Fruit fly (Drosophila melanogaster) whole organism, wandering third instar larva: ENCODE measurements around the gene csw.
A peak's percentile ranks its signal among the peaks of the same experiment; 100 is the strongest.

ENCODE experiments used
- Abd-B ChIP-seq: fragments of >200 bp; optimal IDR thresholded peaks from 2 replicates; lab custom pipeline; 2017; ENCODE audit warnings: missing biosample characterization, missing genetic modification characterization
- Dfd ChIP-seq: fragments of >200 bp; optimal IDR thresholded peaks from 2 replicates; lab custom pipeline; 2017; ENCODE audit warnings: missing biosample characterization, missing genetic modification characterization
- Dif ChIP-seq: fragments of 200-275, 200-300 bp; sonication (Bioruptor generic); optimal IDR thresholded peaks from 2 replicates; lab custom pipeline; 2018; ENCODE audit warnings: missing biosample characterization, missing genetic modification characterization; ENCODE audit not compliant: partially characterized antibody
- Hr78 ChIP-seq: fragments of >200 bp; optimal IDR thresholded peaks from 2 replicates; lab custom pipeline; 2017; ENCODE audit warnings: missing biosample characterization, missing genetic modification characterization
- Mio ChIP-seq: sonication (Bioruptor generic); optimal IDR thresholded peaks from 2 replicates; lab custom pipeline; 2016; ENCODE audit warnings: missing biosample characterization, missing genetic modification characterization
- OdsH ChIP-seq: fragments of 200-800 bp; sonication (Bioruptor generic); optimal IDR thresholded peaks from 2 replicates; lab custom pipeline; 2016; ENCODE audit warnings: missing biosample characterization, mild to moderate bottlenecking, missing genetic modification characterization
- Rel ChIP-seq, 2 experiments: fragments of 200-800 bp; sonication (Bioruptor generic) in 1 of 2; optimal IDR thresholded peaks; 2 replicates in 1 of 2; 3 replicates in 1 of 2; lab custom pipeline; 2016 to 2019; ENCODE audit warnings: mild to moderate bottlenecking in 2 of 2, missing biosample characterization in 2 of 2, missing genetic modification characterization in 2 of 2, moderate library complexity in 1 of 2
- Vsx2 ChIP-seq: fragments of 200-300, 225-300 bp; sonication (Bioruptor generic); optimal IDR thresholded peaks from 2 replicates; lab custom pipeline; 2018; ENCODE audit warnings: missing biosample characterization, missing genetic modification characterization; ENCODE audit not compliant: partially characterized antibody
- dl ChIP-seq, 2 experiments: fragments of 175-275, 200-275 bp in 1 of 2; fragments of 200-275 bp in 1 of 2; sonication (Bioruptor generic); optimal IDR thresholded peaks; lab custom pipeline; 2018; ENCODE audit warnings: mild to moderate bottlenecking in 2 of 2, missing biosample characterization in 2 of 2, missing genetic modification characterization in 2 of 2, moderate library complexity in 2 of 2; ENCODE audit not compliant: partially characterized antibody in 2 of 2, insufficient read depth in 1 of 2
- dsf ChIP-seq: sonication (Bioruptor generic); optimal IDR thresholded peaks from 2 replicates; lab custom pipeline; 2016; ENCODE audit warnings: missing biosample characterization, missing genetic modification characterization, borderline replicate concordance
- lola ChIP-seq: fragments of >200 bp; optimal IDR thresholded peaks from 2 replicates; lab custom pipeline; 2017; ENCODE audit warnings: missing biosample characterization, missing genetic modification characterization
- pan ChIP-seq: fragments of >200 bp; optimal IDR thresholded peaks from 2 replicates; lab custom pipeline; 2017
- psq ChIP-seq: fragments of 200-800 bp; sonication (Bioruptor generic); optimal IDR thresholded peaks from 3 replicates; lab custom pipeline; 2017; ENCODE audit warnings: missing biosample characterization, mild to moderate bottlenecking, missing genetic modification characterization, moderate library complexity

DNA sequence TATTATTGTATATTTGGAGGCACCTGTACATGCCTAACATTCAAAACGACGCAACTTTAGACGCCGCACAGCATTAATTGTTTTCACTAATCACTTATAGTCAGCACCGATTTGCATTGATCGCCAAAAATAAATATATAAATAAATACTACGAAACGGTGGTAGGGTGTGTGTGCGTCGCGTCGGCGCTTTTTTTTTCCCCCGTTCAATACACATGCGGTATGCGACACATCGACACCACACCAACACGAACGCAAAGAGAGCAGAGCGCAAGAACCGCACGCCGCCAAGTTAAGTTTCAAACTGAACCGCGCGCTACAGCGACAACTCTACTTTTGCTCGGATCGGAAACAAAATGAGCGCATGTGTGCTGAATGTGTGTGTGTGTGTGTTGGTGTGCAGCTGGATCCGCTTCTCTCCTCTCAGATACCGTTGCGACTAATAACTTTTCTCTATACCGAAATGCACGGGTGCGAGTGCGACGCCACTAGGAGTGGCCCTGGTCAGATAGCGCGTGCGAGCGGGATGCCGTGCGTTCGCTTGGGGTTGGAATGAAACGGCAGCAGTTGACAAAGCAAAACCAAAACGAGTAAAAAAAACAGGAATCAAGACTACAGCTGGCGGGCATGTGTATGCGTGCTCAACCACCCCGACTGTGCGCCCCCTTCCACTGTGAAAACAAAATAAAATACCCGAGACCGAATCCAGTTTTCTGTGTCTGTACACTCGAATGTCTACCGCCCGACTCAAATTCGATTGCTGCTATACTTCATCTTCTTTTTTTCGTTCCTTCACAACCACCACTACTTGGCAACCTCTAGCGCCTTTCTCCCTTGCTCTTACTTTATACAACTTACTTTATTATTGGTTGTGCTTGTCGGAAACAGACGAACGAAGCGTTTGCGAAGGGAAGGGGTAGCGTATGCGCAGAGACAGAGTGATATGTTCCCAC is 29.3 kb downstream of the csw start, which contains the start of gene ph-d:
- TF ChIP-seq Rel (GFP tag; optimal IDR thresholded peaks at IDR 0.05; lab: Kevin White, UChicago), result no peak
- peak; percentile 88 for TF ChIP-seq Rel (tag; optimal IDR thresholded peaks at IDR 0.05; lab: Kevin White, UChicago)
- TF ChIP-seq psq (GFP tag; lab: Kevin White, UChicago), result no peak
- peak; percentile 68 for TF ChIP-seq Vsx2 (GFP tag; lab: Kevin White, UChicago)
- no peak for TF ChIP-seq Hr78
- peak; percentile 33 for TF ChIP-seq OdsH
- peak; percentile 16 for TF ChIP-seq dsf (GFP tag; lab: Kevin White, UChicago)
- peak; percentile 90 for TF ChIP-seq Dif (GFP tag; lab: Kevin White, UChicago)
- no peak for TF ChIP-seq Mio (GFP tag; lab: Kevin White, UChicago)
- TF ChIP-seq pan, result no peak
- no peak for TF ChIP-seq Abd-B (GFP tag; lab: Kevin White, UChicago)
- no peak for TF ChIP-seq Dfd (GFP tag; lab: Kevin White, UChicago)
- TF ChIP-seq lola, result no peak
- peak in 1 of 2 experiments; percentile 56 for TF ChIP-seq dl (GFP tag; optimal IDR thresholded peaks at IDR 0.05; lab: Kevin White, UChicago; ENCODE audit: insufficient read depth in 1 of 2, partially characterized antibody in 2 of 2)
